Fruit fly (Drosophila melanogaster) whole organism, embryonic: ENCODE measurements around the gene sro.

Experiments
- Atf6 ChIP-seq: fragments of 200-800 bp; sonication (Bioruptor generic); IDR thresholded peaks from 2 replicates; pipeline ENCODE4 v1.3.6; 2022; ENCODE audit warnings: missing biosample characterization, missing genetic modification characterization
- Bgb ChIP-seq: fragments of 200-800 bp; sonication (Bioruptor generic); IDR thresholded peaks from 2 replicates; pipeline ENCODE4 v1.3.6; 2022; ENCODE audit warnings: missing biosample characterization, missing genetic modification characterization; ENCODE audit not compliant: partially characterized antibody
- CG10147 ChIP-seq: fragments of 200-800 bp; sonication (Bioruptor generic); optimal IDR thresholded peaks from 2 replicates; lab custom pipeline; 2019; ENCODE audit warnings: missing biosample characterization, mild to moderate bottlenecking, missing genetic modification characterization, moderate library complexity
- CG10366 ChIP-seq: fragments of 200-800 bp; sonication (Bioruptor generic); IDR thresholded peaks from 2 replicates; pipeline ENCODE4 v1.3.6; 2022; ENCODE audit warnings: missing biosample characterization, missing genetic modification characterization
- CG10654 ChIP-seq: fragments of 200-800 bp; sonication (Bioruptor generic); optimal IDR thresholded peaks from 2 replicates; lab custom pipeline; 2016; ENCODE audit warnings: missing biosample characterization, missing genetic modification characterization
- CG11504 ChIP-seq: fragments of 200-800 bp; sonication (Bioruptor generic); optimal IDR thresholded peaks from 3 replicates; lab custom pipeline; 2019; ENCODE audit warnings: missing biosample characterization, mild to moderate bottlenecking, missing genetic modification characterization, moderate library complexity
- CG13894 ChIP-seq: fragments of 200-800 bp; sonication (Bioruptor generic); optimal IDR thresholded peaks from 3 replicates; lab custom pipeline; 2018; ENCODE audit warnings: missing biosample characterization, mild to moderate bottlenecking, missing genetic modification characterization, moderate library complexity
- CG14050 ChIP-seq: fragments of 200-800 bp; sonication (Bioruptor generic); IDR thresholded peaks from 3 replicates; pipeline ENCODE4 v1.3.6; 2022; ENCODE audit warnings: missing biosample characterization, missing genetic modification characterization
- CG14441 ChIP-seq: fragments of 200-800 bp; sonication (Bioruptor generic); IDR thresholded peaks from 2 replicates; pipeline ENCODE4 v1.3.6; 2022; ENCODE audit warnings: missing biosample characterization, missing genetic modification characterization
- CG15601 ChIP-seq: fragments of 200-800 bp; sonication (Bioruptor generic); optimal IDR thresholded peaks from 3 replicates; lab custom pipeline; 2019; ENCODE audit warnings: missing biosample characterization, mild to moderate bottlenecking, missing genetic modification characterization, moderate library complexity
- CG17186 ChIP-seq: fragments of 200-800 bp; sonication (Bioruptor generic); optimal IDR thresholded peaks from 3 replicates; lab custom pipeline; 2017; ENCODE audit warnings: missing biosample characterization, missing genetic modification reagents, missing genetic modification characterization
- CG17328 ChIP-seq: fragments of 200-800 bp; sonication (Bioruptor generic); IDR thresholded peaks from 2 replicates; pipeline ENCODE4 v1.3.6; 2022; ENCODE audit warnings: missing biosample characterization, missing genetic modification characterization
- CG18764 ChIP-seq: fragments of 200-800 bp; sonication (Bioruptor generic); optimal IDR thresholded peaks from 3 replicates; lab custom pipeline; 2016; ENCODE audit warnings: missing biosample characterization, missing genetic modification characterization
- CG2120 ChIP-seq: fragments of 200-800 bp; sonication (Bioruptor generic); optimal IDR thresholded peaks from 3 replicates; lab custom pipeline; 2016; ENCODE audit warnings: missing biosample characterization, missing genetic modification characterization
- CG31224 ChIP-seq: fragments of 200-800 bp; sonication (Bioruptor generic); IDR thresholded peaks from 2 replicates; pipeline ENCODE4 v1.3.6; 2022; ENCODE audit warnings: missing biosample characterization, missing genetic modification characterization
- CG6683 ChIP-seq: fragments of 200-800 bp; sonication (Bioruptor generic); optimal IDR thresholded peaks from 2 replicates; lab custom pipeline; 2017; ENCODE audit warnings: missing biosample characterization, mild to moderate bottlenecking, missing genetic modification characterization, missing genetic modification reagents
- CG7987 ChIP-seq: fragments of 200-800 bp; sonication (Bioruptor generic); optimal IDR thresholded peaks from 2 replicates; lab custom pipeline; 2018; ENCODE audit warnings: missing biosample characterization, mild to moderate bottlenecking, missing genetic modification characterization, moderate library complexity
- CG8281 ChIP-seq: fragments of 200-800 bp; sonication (Bioruptor generic); optimal IDR thresholded peaks from 2 replicates; lab custom pipeline; 2018; ENCODE audit warnings: missing biosample characterization, mild to moderate bottlenecking, missing genetic modification characterization, moderate library complexity
- Chrac-16 ChIP-seq: fragments of 200-800 bp; sonication (Bioruptor generic); optimal IDR thresholded peaks from 3 replicates; lab custom pipeline; 2016; ENCODE audit warnings: missing biosample characterization, missing genetic modification characterization
- Doc2 ChIP-seq: fragments of 200-800 bp; sonication (Bioruptor generic); IDR thresholded peaks from 2 replicates; pipeline ENCODE4 v1.3.6; 2022; ENCODE audit warnings: missing biosample characterization, missing genetic modification characterization
- Fer2 ChIP-seq: fragments of 200-800 bp; sonication (Bioruptor generic); optimal IDR thresholded peaks from 2 replicates; lab custom pipeline; 2018; ENCODE audit warnings: missing biosample characterization, mild to moderate bottlenecking, missing genetic modification characterization, moderate library complexity
- HLHmδ ChIP-seq: fragments of 200-800 bp; sonication (Bioruptor generic); optimal IDR thresholded peaks from 2 replicates; lab custom pipeline; 2018; ENCODE audit warnings: missing biosample characterization, mild to moderate bottlenecking, missing genetic modification characterization, moderate library complexity
- Hey ChIP-seq: fragments of 200-800 bp; sonication (Bioruptor generic); optimal IDR thresholded peaks from 3 replicates; lab custom pipeline; 2018; ENCODE audit warnings: missing biosample characterization, mild to moderate bottlenecking, missing genetic modification characterization
- Hr39 ChIP-seq: fragments of >200 bp; optimal IDR thresholded peaks from 2 replicates; lab custom pipeline; 2017
- MESR4 ChIP-seq: fragments of 200-800 bp; sonication (Bioruptor generic); optimal IDR thresholded peaks from 2 replicates; lab custom pipeline; 2018; ENCODE audit warnings: missing biosample characterization, mild to moderate bottlenecking, missing genetic modification characterization, moderate library complexity
- Mad ChIP-seq: fragments of 200-800 bp; sonication (Bioruptor generic); optimal IDR thresholded peaks from 2 replicates; lab custom pipeline; 2016; ENCODE audit warnings: missing biosample characterization, missing genetic modification characterization
- Opbp ChIP-seq: fragments of 200-800 bp; sonication (Bioruptor generic); IDR thresholded peaks from 3 replicates; pipeline ENCODE4 v1.3.6; 2022; ENCODE audit warnings: missing biosample characterization, missing genetic modification characterization; ENCODE audit not compliant: partially characterized antibody
- Poxn ChIP-seq: fragments of 200-800 bp; sonication (Bioruptor generic); IDR thresholded peaks from 2 replicates; pipeline ENCODE4 v1.3.6; 2022; ENCODE audit warnings: missing biosample characterization, missing genetic modification characterization
- Sin3A ChIP-seq: fragments of >200 bp; optimal IDR thresholded peaks from 2 replicates; lab custom pipeline; 2018
- Tbp ChIP-seq: fragments of >200 bp; optimal IDR thresholded peaks from 2 replicates; lab custom pipeline; 2018; ENCODE audit warnings: missing biosample characterization, missing genetic modification characterization
- amos ChIP-seq: fragments of 200-800 bp; sonication (Bioruptor generic); IDR thresholded peaks from 2 replicates; pipeline ENCODE4 v1.3.6; 2022; ENCODE audit warnings: missing biosample characterization, missing genetic modification characterization; ENCODE audit not compliant: partially characterized antibody
- ap ChIP-seq: fragments of 200-800 bp; sonication (Bioruptor generic); IDR thresholded peaks from 2 replicates; pipeline ENCODE4 v1.3.6; 2022; ENCODE audit warnings: missing biosample characterization, missing genetic modification characterization
- ase ChIP-seq: fragments of 200-800 bp; sonication (Bioruptor generic); IDR thresholded peaks from 3 replicates; pipeline ENCODE4 v1.3.6; 2022; ENCODE audit warnings: missing biosample characterization, missing genetic modification characterization
- cwo ChIP-seq: fragments of 200-800 bp; sonication (Bioruptor generic); optimal IDR thresholded peaks from 3 replicates; lab custom pipeline; 2017; ENCODE audit warnings: missing biosample characterization, missing genetic modification characterization, mild to moderate bottlenecking, moderate library complexity, missing genetic modification reagents
- fd102C ChIP-seq: fragments of 200-800 bp; sonication (Bioruptor generic); optimal IDR thresholded peaks from 2 replicates; lab custom pipeline; 2018; ENCODE audit warnings: missing biosample characterization, mild to moderate bottlenecking, missing genetic modification characterization, moderate library complexity
- kah ChIP-seq: fragments of 200-800 bp; sonication (Bioruptor generic); optimal IDR thresholded peaks from 2 replicates; lab custom pipeline; 2018; ENCODE audit warnings: missing biosample characterization, mild to moderate bottlenecking, missing genetic modification characterization
- lab ChIP-seq: fragments of 200-800 bp; sonication (Bioruptor generic); optimal IDR thresholded peaks from 3 replicates; lab custom pipeline; 2017; ENCODE audit warnings: missing biosample characterization, missing genetic modification characterization, mild to moderate bottlenecking, moderate library complexity, missing genetic modification reagents
- lilli ChIP-seq: fragments of 200-800 bp; sonication (Bioruptor generic); optimal IDR thresholded peaks from 3 replicates; lab custom pipeline; 2016; ENCODE audit warnings: missing biosample characterization, missing genetic modification characterization
- lola ChIP-seq, 3 experiments: fragments of >200 bp in 2 of 3; fragments of 200-800 bp in 1 of 3; sonication (Bioruptor generic) in 1 of 3; optimal IDR thresholded peaks; 2 replicates each; lab custom pipeline; 2017 to 2019; ENCODE audit warnings: missing biosample characterization in 3 of 3, missing genetic modification characterization in 3 of 3, mild to moderate bottlenecking in 1 of 3, moderate library complexity in 1 of 3
- nerfin-2 ChIP-seq: fragments of 200-800 bp; sonication (Bioruptor generic); IDR thresholded peaks from 2 replicates; pipeline ENCODE4 v1.3.6; 2022; ENCODE audit warnings: missing biosample characterization, missing genetic modification characterization; ENCODE audit not compliant: partially characterized antibody
- pan ChIP-seq, 4 experiments: fragments of >200 bp in 3 of 4; fragments of 200-800 bp in 1 of 4; sonication (Bioruptor generic) in 1 of 4; optimal IDR thresholded peaks in 3 of 4; IDR thresholded peaks in 1 of 4; 2 replicates each; pipeline versions ENCODE4 v1.3.6 to Lab custom; 2017 to 2022; ENCODE audit warnings: missing biosample characterization in 2 of 4, missing genetic modification characterization in 2 of 4, mixed read lengths in 1 of 4
- pzg ChIP-seq: fragments of 200-800 bp; sonication (Bioruptor generic); optimal IDR thresholded peaks from 3 replicates; lab custom pipeline; 2018; ENCODE audit warnings: missing biosample characterization, mild to moderate bottlenecking, missing genetic modification characterization, moderate library complexity
- ranshi ChIP-seq: fragments of 200-800 bp; sonication (Bioruptor generic); IDR thresholded peaks from 2 replicates; pipeline ENCODE4 v1.3.6; 2022; ENCODE audit warnings: missing biosample characterization, missing genetic modification characterization
- sens ChIP-seq: fragments of 200-800 bp; sonication (Bioruptor generic); peaks from one replicate; lab custom pipeline; 2016; ENCODE audit warnings: missing biosample characterization, missing genetic modification characterization
- sisA ChIP-seq: fragments of 200-800 bp; sonication (Bioruptor generic); IDR thresholded peaks from 2 replicates; pipeline ENCODE4 v1.3.6; 2022; ENCODE audit warnings: missing biosample characterization, missing genetic modification characterization
- tll ChIP-seq, 2 experiments: fragments of 200-800 bp in 1 of 2; fragments of >200 bp in 1 of 2; sonication (Bioruptor generic) in 1 of 2; optimal IDR thresholded peaks; 2 replicates each; lab custom pipeline; 2017 to 2019; ENCODE audit warnings: missing biosample characterization in 2 of 2, missing genetic modification characterization in 2 of 2, mild to moderate bottlenecking in 1 of 2, moderate library complexity in 1 of 2
- wek ChIP-seq: fragments of 200-800 bp; sonication (Bioruptor generic); optimal IDR thresholded peaks from 3 replicates; lab custom pipeline; 2018; ENCODE audit warnings: missing biosample characterization, mild to moderate bottlenecking, missing genetic modification characterization, moderate library complexity

The sro gene

DNA sequence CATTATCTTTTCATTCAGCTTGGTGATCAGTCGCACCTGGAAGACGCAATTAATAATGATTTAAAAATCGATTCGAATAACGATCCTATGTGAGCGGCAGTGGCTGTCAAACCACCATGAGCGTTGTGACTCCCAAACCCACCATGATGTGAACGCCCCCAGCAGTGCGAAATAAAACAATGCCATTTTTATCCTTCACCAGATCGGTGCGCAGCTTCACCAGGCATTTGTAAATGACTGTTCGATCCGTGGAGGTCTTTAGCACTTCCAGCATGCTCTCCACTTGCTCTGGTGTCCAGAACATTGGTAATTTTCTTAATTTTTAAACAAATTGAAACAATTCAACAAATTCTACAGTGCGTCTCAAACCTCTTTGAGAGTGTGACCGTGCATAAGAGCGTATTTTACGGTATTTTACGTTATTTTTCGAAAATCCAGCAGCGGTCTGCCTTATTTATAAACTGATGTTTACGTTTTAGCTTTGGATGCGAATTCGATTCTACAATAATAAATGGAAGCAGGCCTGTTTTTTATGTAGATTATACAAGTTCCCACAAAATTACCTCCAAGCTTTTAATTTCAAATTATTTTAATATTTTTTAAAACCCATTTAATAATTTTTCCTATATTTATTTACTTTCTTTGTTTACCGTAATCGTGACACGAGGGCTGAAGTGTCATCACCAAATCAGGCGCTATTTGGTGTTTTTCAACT lies 4.7 kb downstream of the sro start, which contains the start of the genes Rnb and Drice (continued):
- no peak for TF ChIP-seq tll (GFP tag; optimal IDR thresholded peaks at IDR 0.05; lab: Kevin White, UChicago)
- peak; percentile 43; the same call in 1 of the 2 replicates for TF ChIP-seq CG14441 (GFP tag; lab: Robert Waterston, UW)
- TF ChIP-seq Doc2 (GFP tag; lab: Robert Waterston, UW), result no peak
- TF ChIP-seq ap (GFP tag; lab: Robert Waterston, UW), result 0 out of 2 replicates have a peak, but pooled peaks have one; percentile 13
- TF ChIP-seq pzg (GFP tag; lab: Kevin White, UChicago), result peak; percentile 51
- peak; percentile 40 for TF ChIP-seq CG8281 (tag; lab: Kevin White, UChicago)
- TF ChIP-seq CG6683 (GFP tag; lab: Kevin White, UChicago), result peak; percentile 29
- TF ChIP-seq CG10366 (GFP tag; lab: Robert Waterston, UW), result peak; percentile 30; the same call in 1 of the 2 replicates
- peak; percentile 77 for TF ChIP-seq Sin3A (lab: Kevin White, UChicago)
- TF ChIP-seq Tbp (GFP tag; lab: Kevin White, UChicago), result peak; percentile 32
- no peak for TF ChIP-seq lab
- no peak for TF ChIP-seq cwo (GFP tag; lab: Kevin White, UChicago)
- peak; percentile 68 for TF ChIP-seq amos (GFP tag; lab: Robert Waterston, UW)
- no peak for TF ChIP-seq CG13894 (tag; lab: Kevin White, UChicago)
- TF ChIP-seq CG10147 (GFP tag; lab: Kevin White, UChicago), result peak; percentile 54
- TF ChIP-seq Mad (GFP tag; lab: Kevin White, UChicago), result peak; percentile 3
- TF ChIP-seq Poxn (GFP tag; lab: Robert Waterston, UW), result no peak
- no peak for TF ChIP-seq HLHmδ
- TF ChIP-seq kah (GFP tag; lab: Kevin White, UChicago), result peak; percentile 50
- peak; percentile 45 for TF ChIP-seq CG15601 (tag; lab: Kevin White, UChicago)
- peak; percentile 27; the same call in 1 of the 2 replicates for TF ChIP-seq CG17328 (GFP tag; lab: Robert Waterston, UW)
- 0 out of 2 replicates have a peak, but pooled peaks have one; percentile 22 for TF ChIP-seq nerfin-2
- TF ChIP-seq CG18764 (GFP tag; lab: Kevin White, UChicago), result peak; percentile 7
- peak; percentile 79 for TF ChIP-seq sens (GFP tag; lab: Kevin White, UChicago)
- TF ChIP-seq Chrac-16 (GFP tag; lab: Kevin White, UChicago), result peak; percentile 12
- TF ChIP-seq CG10654, result peak; percentile 19
- peak; percentile 35; the same call in 1 of the 3 replicates for TF ChIP-seq CG14050 (GFP tag; lab: Robert Waterston, UW)
- TF ChIP-seq CG17186, result peak; percentile 42
- TF ChIP-seq Fer2 (tag; lab: Kevin White, UChicago), result peak; percentile 12
- TF ChIP-seq pan (optimal IDR thresholded peaks at IDR 0.05; lab: Kevin White, UChicago), result no peak
- peak in 1 of 2 experiments; percentile 45 for TF ChIP-seq pan (GFP tag; optimal IDR thresholded peaks at IDR 0.05 in 1 of 2, IDR thresholded peaks at IDR 0.05 in 1 of 2)
- TF ChIP-seq Bgb (GFP tag; lab: Robert Waterston, UW), result peak; percentile 61
- TF ChIP-seq ase, result 0 out of 3 replicates have a peak, but pooled peaks have one; percentile 32
- TF ChIP-seq CG2120 (GFP tag; lab: Kevin White, UChicago), result peak; percentile 55
- no peak for TF ChIP-seq Hr39 (lab: Kevin White, UChicago)
- 0 out of 3 replicates have a peak, but pooled peaks have one; percentile 19 for TF ChIP-seq Opbp (GFP tag; lab: Robert Waterston, UW)
- peak; percentile 43; the same call in 1 of the 2 replicates for TF ChIP-seq CG31224 (GFP tag; lab: Robert Waterston, UW)
- no peak for TF ChIP-seq Hey (tag; lab: Kevin White, UChicago)
- peak; percentile 90 for TF ChIP-seq MESR4 (GFP tag; lab: Kevin White, UChicago)
- TF ChIP-seq CG7987 (GFP tag; lab: Kevin White, UChicago), result peak; percentile 73
- TF ChIP-seq Atf6, result 0 out of 2 replicates have a peak, but pooled peaks have one; percentile 12
- TF ChIP-seq lola (GFP tag; optimal IDR thresholded peaks at IDR 0.05; lab: Kevin White, UChicago), result peak in 1 of 3 experiments; percentile 54
- peak; percentile 48 for TF ChIP-seq lilli (GFP tag; lab: Kevin White, UChicago)
- peak; percentile 20 for TF ChIP-seq wek (GFP tag; lab: Kevin White, UChicago)
- TF ChIP-seq CG11504 (tag; lab: Kevin White, UChicago), result no peak
- TF ChIP-seq ranshi (GFP tag; lab: Robert Waterston, UW), result peak; percentile 46; the same call in 1 of the 2 replicates
- TF ChIP-seq sisA (GFP tag; lab: Robert Waterston, UW), result peak; percentile 13; the same call in 1 of the 2 replicates
- TF ChIP-seq fd102C, result no peak
